Worm (Caenorhabditis elegans): ENCODE data around the gene dlc-4.

Gene dlc-4

ce11 chrIV:16492327-16492726, 49.3 kb downstream of the dlc-4 start (continued):
- TF ChIP-seq mel-28 (tag; optimal IDR thresholded peaks at IDR 0.05; ENCODE audit: borderline replicate concordance) (peak; percentile 23), T07F8.4 (tag; optimal IDR thresholded peaks at IDR 0.05) (no peak), ekl-4 (GFP tag; IDR thresholded peaks at IDR 0.05) (peak; percentile 74; the same call in 1 of the 2 replicates), hrde-1 (tag; optimal IDR thresholded peaks at IDR 0.05; ENCODE audit: borderline replicate concordance) (no peak), die-1 (tag; optimal IDR thresholded peaks at IDR 0.05) (peak; percentile 53), ZK185.1 (tag; optimal IDR thresholded peaks at IDR 0.05; ENCODE audit: poor library complexity, severe bottlenecking) (peak; percentile 63), egrh-3 (GFP tag; IDR thresholded peaks at IDR 0.05) (peak; percentile 78), F57C9.4 (tag; optimal IDR thresholded peaks at IDR 0.05) (no peak), Y67H2A.10 (GFP tag; conservative IDR thresholded peaks at IDR 0.05) (peak; percentile 22; the same call in 1 of the 2 replicates), C17E4.6 (GFP tag; IDR thresholded peaks at IDR 0.05) (no peak), ceh-79 (tag; optimal IDR thresholded peaks at IDR 0.05) (no peak), rec-8 (tag; optimal IDR thresholded peaks at IDR 0.05) (no peak), madf-6 (GFP tag; IDR thresholded peaks at IDR 0.05) (no peak), Y56A3A.18 (GFP tag; IDR thresholded peaks at IDR 0.05) (peak; percentile 49; the same call in 1 of the 2 replicates), ceh-100 (GFP tag; IDR thresholded peaks at IDR 0.05) (no peak), B0336.3 (GFP tag; IDR thresholded peaks at IDR 0.05) (peak; percentile 57; the same call in 1 of the 2 replicates), Y53F4B.3 (GFP tag; IDR thresholded peaks at IDR 0.05) (no peak), attf-5 (GFP tag; optimal IDR thresholded peaks at IDR 0.05) (peak; percentile 80), rcor-1 (GFP tag; IDR thresholded peaks at IDR 0.05) (peak; percentile 34; the same call in 1 of the 2 replicates), ztf-3 (GFP tag; optimal IDR thresholded peaks at IDR 0.05) (peak; percentile 38), hsf-1 (GFP tag; IDR thresholded peaks at IDR 0.05) (no peak), K11D2.4 (GFP tag; IDR thresholded peaks at IDR 0.05) (peak; percentile 66; the same call in 1 of the 2 replicates), egl-44 (GFP tag; IDR thresholded peaks at IDR 0.05) (peak; percentile 83), nhr-90 (tag; optimal IDR thresholded peaks at IDR 0.05) (peak; percentile 39), nhr-27 (tag; optimal IDR thresholded peaks at IDR 0.05) (no peak), tbp1 (GFP tag; optimal IDR thresholded peaks at IDR 0.05) (peak; percentile 50), Y95B8A.8 (GFP tag; IDR thresholded peaks at IDR 0.05) (no peak; the same call in 1 of the 2 replicates), fkh-3 (tag; optimal IDR thresholded peaks at IDR 0.05) (no peak), F22D6.2 (tag; optimal IDR thresholded peaks at IDR 0.05) (peak; percentile 9), athp-1 (tag; optimal IDR thresholded peaks at IDR 0.05) (no peak), lsl-1 (GFP tag; optimal IDR thresholded peaks at IDR 0.05) (no peak), sptf-2 (GFP tag; optimal IDR thresholded peaks at IDR 0.05) (peak; percentile 9), somi-1 (GFP tag; optimal IDR thresholded peaks at IDR 0.05) (peak; percentile 1), lin-35 (GFP tag; optimal IDR thresholded peaks at IDR 0.05) (peak in 1 of 3 experiments; percentile 71), cebp-2 (GFP tag; IDR thresholded peaks at IDR 0.05) (no peak), F57A8.1 (GFP tag; optimal IDR thresholded peaks at IDR 0.05) (no peak), snpc-4 (GFP tag; optimal IDR thresholded peaks at IDR 0.05) (peak; percentile 39), snpc-4 (tag; optimal IDR thresholded peaks at IDR 0.05) (peak in 3 of 4 experiments; percentile 65 to 76 (median 72)), lin-54 (GFP tag; optimal IDR thresholded peaks at IDR 0.05) (peak; percentile 52), snpc-3.4 (tag; optimal IDR thresholded peaks at IDR 0.05) (no peak), ets-4 (GFP tag; optimal IDR thresholded peaks at IDR 0.05) (peak; percentile 46), cebp-1 (GFP tag; IDR thresholded peaks at IDR 0.05) (peak; percentile 55; the same call in 1 of the 2 replicates), cebp-1 (tag; optimal IDR thresholded peaks at IDR 0.05) (peak; percentile 89), lir-1 (GFP tag; conservative IDR thresholded peaks at IDR 0.05) (peak; percentile 93), zim-3 (tag; optimal IDR thresholded peaks at IDR 0.05) (no peak), let-607 (tag; optimal IDR thresholded peaks at IDR 0.05) (peak in 1 of 2 experiments; percentile 48), hlh-12 (tag; optimal IDR thresholded peaks at IDR 0.05) (no peak), aptf-3 (GFP tag; IDR thresholded peaks at IDR 0.05) (no peak)

Measured in whole organism, young adult.